Fruit fly (Drosophila melanogaster) whole organism, adult: ENCODE data around the gene Trxr1.

ENCODE experiments used
- CG11617 ChIP-seq: fragments of 200-800 bp; sonication (Bioruptor generic); optimal IDR thresholded peaks from 2 replicates; lab custom pipeline; 2017; ENCODE audit warnings: mild to moderate bottlenecking, missing biosample characterization, missing genetic modification reagents, missing genetic modification characterization
- CG12768 ChIP-seq: fragments of 200-800 bp; sonication (Bioruptor generic); optimal IDR thresholded peaks from 2 replicates; lab custom pipeline; 2017; ENCODE audit warnings: missing biosample characterization, missing genetic modification characterization, mild to moderate bottlenecking, moderate library complexity, missing genetic modification reagents
- CG14711 ChIP-seq: fragments of 200-800 bp; sonication (Bioruptor generic); optimal IDR thresholded peaks from 2 replicates; lab custom pipeline; 2018; ENCODE audit warnings: missing biosample characterization, mild to moderate bottlenecking, missing genetic modification characterization, moderate library complexity
- CG1620 ChIP-seq: fragments of 200-800 bp; sonication (Bioruptor generic); optimal IDR thresholded peaks from 2 replicates; lab custom pipeline; 2016; ENCODE audit warnings: missing biosample characterization, missing genetic modification characterization
- CG33017 ChIP-seq: fragments of 200-800 bp; sonication (Bioruptor generic); optimal IDR thresholded peaks from 2 replicates; lab custom pipeline; 2018; ENCODE audit warnings: missing biosample characterization, mild to moderate bottlenecking, missing genetic modification characterization, moderate library complexity
- CG5204 ChIP-seq: fragments of 200-800 bp; sonication (Bioruptor generic); optimal IDR thresholded peaks from 2 replicates; lab custom pipeline; 2016; ENCODE audit warnings: missing biosample characterization, missing genetic modification characterization
- CG7045 ChIP-seq: fragments of 200-800 bp; sonication (Bioruptor generic); optimal IDR thresholded peaks from 2 replicates; lab custom pipeline; 2017; ENCODE audit warnings: missing biosample characterization, mild to moderate bottlenecking, missing genetic modification characterization
- CG7101 ChIP-seq: fragments of 200-800 bp; sonication (Bioruptor generic); optimal IDR thresholded peaks from 2 replicates; lab custom pipeline; 2018; ENCODE audit warnings: missing biosample characterization, mild to moderate bottlenecking, missing genetic modification characterization, moderate library complexity
- Clk ChIP-seq: fragments of 200-800 bp; sonication (Bioruptor generic); optimal IDR thresholded peaks from 2 replicates; lab custom pipeline; 2017; ENCODE audit warnings: missing biosample characterization, missing genetic modification characterization
- Crg-1 ChIP-seq: fragments of 200-800 bp; sonication (Bioruptor generic); optimal IDR thresholded peaks from 2 replicates; lab custom pipeline; 2016; ENCODE audit warnings: missing biosample characterization, missing genetic modification characterization
- Hr96 ChIP-seq: fragments of 200-800 bp; sonication (Bioruptor generic); optimal IDR thresholded peaks from 2 replicates; lab custom pipeline; 2016; ENCODE audit warnings: missing biosample characterization, missing genetic modification characterization
- Mnt ChIP-seq: fragments of 200-800 bp; sonication (Bioruptor generic); optimal IDR thresholded peaks from 2 replicates; lab custom pipeline; 2016; ENCODE audit warnings: missing biosample characterization, mild to moderate bottlenecking, missing genetic modification characterization
- bab1 ChIP-seq: fragments of 200-800 bp; sonication (Bioruptor generic); optimal IDR thresholded peaks from 3 replicates; lab custom pipeline; 2019; ENCODE audit warnings: missing biosample characterization, mild to moderate bottlenecking, missing genetic modification characterization, moderate library complexity
- cic ChIP-seq: fragments of 200-800 bp; sonication (Bioruptor generic); optimal IDR thresholded peaks from 2 replicates; lab custom pipeline; 2017; ENCODE audit warnings: missing biosample characterization, mild to moderate bottlenecking, missing genetic modification characterization, moderate library complexity
- cnc ChIP-seq, 2 experiments: fragments of >200 bp; optimal IDR thresholded peaks; 2 replicates each; lab custom pipeline; 2017
- kay ChIP-seq: fragments of 200-800 bp; sonication (Bioruptor generic); peaks from one replicate; lab custom pipeline; 2016; ENCODE audit warnings: missing biosample characterization, missing genetic modification characterization, borderline replicate concordance
- ovo ChIP-seq: fragments of 200-800 bp; sonication (Bioruptor generic); optimal IDR thresholded peaks from 2 replicates; lab custom pipeline; 2016; ENCODE audit warnings: missing biosample characterization, missing genetic modification characterization
- pad ChIP-seq: fragments of 200-800 bp; sonication (Bioruptor generic); optimal IDR thresholded peaks from 3 replicates; lab custom pipeline; 2017; ENCODE audit warnings: missing biosample characterization, missing genetic modification characterization, mild to moderate bottlenecking, moderate library complexity, missing genetic modification reagents
- tj ChIP-seq: fragments of 200-800 bp; sonication (Bioruptor generic); optimal IDR thresholded peaks from 3 replicates; lab custom pipeline; 2017; ENCODE audit warnings: missing biosample characterization, mild to moderate bottlenecking, missing genetic modification characterization, moderate library complexity
- toe ChIP-seq: fragments of 200-800 bp; sonication (Bioruptor generic); optimal IDR thresholded peaks from 2 replicates; lab custom pipeline; 2016; ENCODE audit warnings: missing biosample characterization, missing genetic modification characterization

Trxr1 gene

dm6 chrX:8273291-8273690 is 31.0 kb downstream of the Trxr1 start, which contains the start of gene CG1636:
TSS of gene CG1636 (plus strand) at chrX:8273412.
- TF ChIP-seq CG14711 (tag; lab: Kevin White, UChicago): no peak
- no peak for TF ChIP-seq CG1620 (GFP tag; lab: Kevin White, UChicago)
- TF ChIP-seq CG11617: no peak
- TF ChIP-seq cic: no peak

- TF ChIP-seq Hr96 (GFP tag; lab: Kevin White, UChicago): no peak
- peak; percentile 8 for TF ChIP-seq bab1 (GFP tag; lab: Kevin White, UChicago)
- no peak for TF ChIP-seq Clk
- TF ChIP-seq CG14711 (tag; lab: Kevin White, UChicago): peak; percentile 1
- no peak for TF ChIP-seq CG5204 (GFP tag; lab: Kevin White, UChicago)
- TF ChIP-seq Crg-1 (GFP tag; lab: Kevin White, UChicago): no peak
- TF ChIP-seq toe (GFP tag; lab: Kevin White, UChicago): peak; percentile 16
- no peak for TF ChIP-seq CG33017 (tag; lab: Kevin White, UChicago)
- no peak for TF ChIP-seq CG11617
- TF ChIP-seq CG7101 (tag; lab: Kevin White, UChicago): no peak
- peak; percentile 32 for TF ChIP-seq CG1620 (GFP tag; lab: Kevin White, UChicago)
- peak; percentile 33 for TF ChIP-seq pad (GFP tag; lab: Kevin White, UChicago)
- no peak for TF ChIP-seq CG12768 (GFP tag; lab: Kevin White, UChicago)
- no peak for TF ChIP-seq kay (GFP tag; lab: Kevin White, UChicago)
- no peak for TF ChIP-seq tj (GFP tag; lab: Kevin White, UChicago)
- no peak for TF ChIP-seq Mnt (GFP tag; lab: Kevin White, UChicago)
- TF ChIP-seq CG7045: no peak
- TF ChIP-seq ovo (GFP tag; lab: Kevin White, UChicago): no peak
- TF ChIP-seq cnc (optimal IDR thresholded peaks at IDR 0.05; lab: Kevin White, UChicago): no peak
- no peak for TF ChIP-seq cic
Observed at dm6 chrX:8273799-8274484, 31.6 kb downstream of the Trxr1 start, which contains the start of gene CG15343. TSS of gene CG15343 (minus strand) at chrX:8273806.

- TF ChIP-seq cnc (optimal IDR thresholded peaks at IDR 0.05; lab: Kevin White, UChicago) (no peak), kay (GFP tag; lab: Kevin White, UChicago) (no peak), CG1620 (GFP tag; lab: Kevin White, UChicago) (no peak), Mnt (GFP tag; lab: Kevin White, UChicago) (no peak), Crg-1 (GFP tag; lab: Kevin White, UChicago) (no peak), CG5204 (GFP tag; lab: Kevin White, UChicago) (no peak)
Observed at dm6 chrX:8285052-8285451, 42.7 kb downstream of the Trxr1 start.

- no peak for TF ChIP-seq ovo (GFP tag; lab: Kevin White, UChicago)
- no peak for TF ChIP-seq CG5204 (GFP tag; lab: Kevin White, UChicago)
- TF ChIP-seq Mnt (GFP tag; lab: Kevin White, UChicago): no peak
- no peak for TF ChIP-seq CG33017 (tag; lab: Kevin White, UChicago)
- no peak for TF ChIP-seq CG12768 (GFP tag; lab: Kevin White, UChicago)
- no peak for TF ChIP-seq CG14711 (tag; lab: Kevin White, UChicago)
- no peak for TF ChIP-seq tj (GFP tag; lab: Kevin White, UChicago)
- no peak for TF ChIP-seq bab1 (GFP tag; lab: Kevin White, UChicago)
- no peak for TF ChIP-seq CG7045
- no peak for TF ChIP-seq CG11617
- TF ChIP-seq toe (GFP tag; lab: Kevin White, UChicago): no peak
- TF ChIP-seq Crg-1 (GFP tag; lab: Kevin White, UChicago): no peak
- TF ChIP-seq kay (GFP tag; lab: Kevin White, UChicago): no peak
- no peak for TF ChIP-seq cic
- TF ChIP-seq CG7101 (tag; lab: Kevin White, UChicago): no peak
- no peak for TF ChIP-seq Clk
- no peak for TF ChIP-seq cnc (optimal IDR thresholded peaks at IDR 0.05; lab: Kevin White, UChicago)
- no peak for TF ChIP-seq CG1620 (GFP tag; lab: Kevin White, UChicago)
Observed at dm6 chrX:8286859-8287258, 44.5 kb downstream of the Trxr1 start.

- no peak for TF ChIP-seq bab1 (GFP tag; lab: Kevin White, UChicago)
- peak; percentile 1 for TF ChIP-seq CG14711 (tag; lab: Kevin White, UChicago)
- TF ChIP-seq Hr96 (GFP tag; lab: Kevin White, UChicago): peak; percentile 51
- no peak for TF ChIP-seq Clk
- TF ChIP-seq cic: no peak
Observed at dm6 chrX:8294493-8295337, 52.4 kb downstream of the Trxr1 start.
